Worm (Caenorhabditis elegans) whole organism, young adult: ENCODE measurements around the gene bath-28.

Experiments
- B0019.2 ChIP-seq: fragments of 200-800 bp; sonication (Bioruptor generic); conservative IDR thresholded peaks from 2 replicates; pipeline ENCODE4 v1.3.6; 2022; ENCODE audit warnings: missing genetic modification reagents, missing genetic modification characterization, missing compliant biosample characterization
- B0035.1 ChIP-seq: sonication (generic microtip); optimal IDR thresholded peaks from 2 replicates; lab custom pipeline; 2016; ENCODE audit warnings: missing genetic modification characterization, mild to moderate bottlenecking, missing compliant biosample characterization, missing genotype, missing genetic modification reagents
- B0261.1 ChIP-seq: sonication (generic microtip); optimal IDR thresholded peaks from 2 replicates; lab custom pipeline; 2016; ENCODE audit warnings: mild to moderate bottlenecking, missing genetic modification characterization, moderate library complexity, missing compliant biosample characterization
- C17E4.6 ChIP-seq: fragments of 200-800 bp; sonication (Bioruptor generic); IDR thresholded peaks from 2 replicates; pipeline ENCODE4 v1.3.6; 2022; ENCODE audit warnings: missing genetic modification reagents, missing genetic modification characterization, missing compliant biosample characterization
- F22D6.2 ChIP-seq: sonication (generic microtip); optimal IDR thresholded peaks from 2 replicates; lab custom pipeline; 2016; ENCODE audit warnings: mild to moderate bottlenecking, missing genetic modification characterization, missing compliant biosample characterization
- F23B12.7 ChIP-seq: sonication (generic microtip); optimal IDR thresholded peaks from 2 replicates; lab custom pipeline; 2017; ENCODE audit warnings: missing genetic modification characterization, mild to moderate bottlenecking, missing compliant biosample characterization, antibody characterized with exemption, moderate library complexity; ENCODE audit not compliant: insufficient read depth
- K12H6.12 ChIP-seq: fragments of 200-800 bp; sonication (Bioruptor generic); optimal IDR thresholded peaks from 2 replicates; lab custom pipeline; 2018; ENCODE audit warnings: mild to moderate bottlenecking, missing genetic modification characterization, missing compliant biosample characterization
- Y67H2A.10 ChIP-seq: fragments of 200-800 bp; sonication (Bioruptor generic); conservative IDR thresholded peaks from 2 replicates; pipeline ENCODE4 v1.3.6; 2022; ENCODE audit warnings: missing genetic modification reagents, missing genetic modification characterization, missing compliant biosample characterization
- akir-1 ChIP-seq: fragments of 200-800 bp; sonication (Bioruptor generic); optimal IDR thresholded peaks from 2 replicates; lab custom pipeline; 2018; ENCODE audit warnings: mild to moderate bottlenecking, missing genetic modification characterization, moderate library complexity, missing compliant biosample characterization
- ama-1 ChIP-seq, 3 experiments: fragments of 150-350 bp in 1 of 3; sonication (generic microtip) in 2 of 3; optimal IDR thresholded peaks; 2 replicates each; lab custom pipeline; 2014 to 2018; ENCODE audit warnings: missing biosample characterization in 2 of 3, missing genetic modification characterization in 2 of 3, missing genetic modification reagents in 2 of 3
- aptf-2 ChIP-seq: fragments of 200-800 bp; sonication (Bioruptor generic); conservative IDR thresholded peaks from 2 replicates; pipeline ENCODE4 v1.3.6; 2022; ENCODE audit warnings: missing genetic modification reagents, missing genetic modification characterization, missing compliant biosample characterization
- aptf-3 ChIP-seq: fragments of 200-800 bp; sonication (Bioruptor generic); IDR thresholded peaks from 2 replicates; pipeline ENCODE4 v1.3.6; 2022; ENCODE audit warnings: missing genetic modification characterization, missing compliant biosample characterization
- attf-3 ChIP-seq: fragments of 200-800 bp; sonication (Bioruptor generic); conservative IDR thresholded peaks from 2 replicates; pipeline ENCODE4 v1.3.6; 2022; ENCODE audit warnings: missing genetic modification reagents, missing genetic modification characterization, missing compliant biosample characterization
- attf-6 ChIP-seq: fragments of 200-800 bp; sonication (Bioruptor generic); IDR thresholded peaks from 2 replicates; pipeline ENCODE4 v1.3.6; 2022; ENCODE audit warnings: missing genetic modification reagents, missing genetic modification characterization, missing compliant biosample characterization
- bed-1 ChIP-seq: fragments of 200-800 bp; sonication (Bioruptor generic); IDR thresholded peaks from 2 replicates; pipeline ENCODE4 v1.3.6; 2022; ENCODE audit warnings: missing genetic modification reagents, missing genetic modification characterization, missing compliant biosample characterization
- cebp-1 ChIP-seq, 2 experiments: fragments of 200-800 bp in 1 of 2; sonication (Bioruptor generic) in 1 of 2; sonication (generic microtip) in 1 of 2; IDR thresholded peaks in 1 of 2; optimal IDR thresholded peaks in 1 of 2; 2 replicates each; pipeline versions ENCODE4 v1.3.6 to Lab custom; 2017 to 2022; ENCODE audit warnings: missing compliant biosample characterization in 2 of 2, missing genetic modification characterization in 2 of 2, mild to moderate bottlenecking in 1 of 2, missing genetic modification reagents in 1 of 2, moderate library complexity in 1 of 2
- cebp-2 ChIP-seq: fragments of 200-800 bp; sonication (Bioruptor generic); IDR thresholded peaks from 2 replicates; pipeline ENCODE4 v1.3.6; 2022; ENCODE audit warnings: missing genetic modification characterization, missing compliant biosample characterization
- ceh-100 ChIP-seq: fragments of 200-800 bp; sonication (Bioruptor generic); IDR thresholded peaks from 2 replicates; pipeline ENCODE4 v1.3.6; 2022; ENCODE audit warnings: missing genetic modification reagents, missing genetic modification characterization, missing compliant biosample characterization
- ceh-58 ChIP-seq: fragments of 200-800 bp; sonication (Bioruptor generic); IDR thresholded peaks from 2 replicates; pipeline ENCODE4 v1.3.6; 2022; ENCODE audit warnings: missing genetic modification characterization, missing compliant biosample characterization
- chd-7 ChIP-seq: sonication (generic microtip); optimal IDR thresholded peaks from 2 replicates; lab custom pipeline; 2016; ENCODE audit warnings: mild to moderate bottlenecking, missing genetic modification characterization, moderate library complexity, missing compliant biosample characterization
- dpl-1 ChIP-seq: fragments of 150-350 bp; optimal IDR thresholded peaks from 2 replicates; lab custom pipeline; 2014; ENCODE audit warnings: missing biosample characterization, missing genetic modification reagents, missing genetic modification characterization
- efl-1 ChIP-seq: fragments of 150-350 bp; optimal IDR thresholded peaks from 2 replicates; lab custom pipeline; 2014; ENCODE audit warnings: missing biosample characterization, missing genetic modification reagents, missing genetic modification characterization
- gei-17 ChIP-seq: fragments of 200-800 bp; sonication (Bioruptor generic); optimal IDR thresholded peaks from 2 replicates; lab custom pipeline; 2018; ENCODE audit warnings: mild to moderate bottlenecking, missing genetic modification characterization, missing compliant biosample characterization
- hlh-12 ChIP-seq: sonication (generic microtip); optimal IDR thresholded peaks from 2 replicates; lab custom pipeline; 2016; ENCODE audit warnings: missing genetic modification characterization, missing compliant biosample characterization
- hrde-1 ChIP-seq: sonication (generic microtip); optimal IDR thresholded peaks from 2 replicates; lab custom pipeline; 2016; ENCODE audit warnings: missing genetic modification characterization, mild to moderate bottlenecking, missing compliant biosample characterization, moderate library complexity, missing genotype, missing genetic modification reagents, borderline replicate concordance
- lin-26 ChIP-seq: fragments of 200-800 bp; sonication (Bioruptor generic); IDR thresholded peaks from 2 replicates; pipeline ENCODE4 v1.3.6; 2022; ENCODE audit warnings: missing genetic modification reagents, missing genetic modification characterization, missing compliant biosample characterization
- lin-40 ChIP-seq: sonication (generic microtip); optimal IDR thresholded peaks from 2 replicates; lab custom pipeline; 2016; ENCODE audit warnings: missing genetic modification characterization, mild to moderate bottlenecking, missing compliant biosample characterization, missing genotype, missing genetic modification reagents
- lsl-1 ChIP-seq: fragments of 200-800 bp; sonication (Bioruptor generic); optimal IDR thresholded peaks from 2 replicates; lab custom pipeline; 2018; ENCODE audit warnings: mild to moderate bottlenecking, missing genetic modification characterization, moderate library complexity, missing compliant biosample characterization
- madf-10 ChIP-seq: sonication (generic microtip); optimal IDR thresholded peaks from 2 replicates; lab custom pipeline; 2016; ENCODE audit warnings: mild to moderate bottlenecking, missing genetic modification characterization, missing compliant biosample characterization
- madf-6 ChIP-seq: fragments of 200-800 bp; sonication (Bioruptor generic); IDR thresholded peaks from 2 replicates; pipeline ENCODE4 v1.3.6; 2022; ENCODE audit warnings: missing genetic modification reagents, missing genetic modification characterization, missing compliant biosample characterization
- madf-8 ChIP-seq: fragments of 200-800 bp; sonication (Bioruptor generic); conservative IDR thresholded peaks from 2 replicates; pipeline ENCODE4 v1.3.6; 2022; ENCODE audit warnings: missing genetic modification reagents, missing genetic modification characterization, missing compliant biosample characterization
- nfyb-1 ChIP-seq: fragments of 200-800 bp; sonication (Bioruptor generic); IDR thresholded peaks from 2 replicates; pipeline ENCODE4 v1.3.6; 2022; ENCODE audit warnings: missing genetic modification reagents, missing genetic modification characterization, missing compliant biosample characterization
- nhr-179 ChIP-seq: sonication (generic microtip); optimal IDR thresholded peaks from 2 replicates; lab custom pipeline; 2016; ENCODE audit warnings: mild to moderate bottlenecking, missing genetic modification characterization, missing compliant biosample characterization
- snpc-1.1 ChIP-seq: sonication (generic microtip); optimal IDR thresholded peaks from 2 replicates; lab custom pipeline; 2017; ENCODE audit warnings: missing genetic modification characterization, mild to moderate bottlenecking, missing compliant biosample characterization, antibody characterized with exemption, moderate library complexity, missing genotype, missing genetic modification reagents; ENCODE audit not compliant: insufficient read depth
- unc-62 ChIP-seq: fragments of 150-350 bp; optimal IDR thresholded peaks from 2 replicates; lab custom pipeline; 2014; ENCODE audit warnings: missing biosample characterization, missing genetic modification reagents, missing genetic modification characterization
- xnd-1 ChIP-seq: sonication (generic microtip); optimal IDR thresholded peaks from 2 replicates; lab custom pipeline; 2016; ENCODE audit warnings: missing genotype, missing genetic modification reagents, missing genetic modification characterization, missing compliant biosample characterization
- ztf-25 ChIP-seq: fragments of 200-800 bp; sonication (Bioruptor generic); IDR thresholded peaks from 2 replicates; pipeline ENCODE4 v1.3.6; 2022; ENCODE audit warnings: missing genetic modification reagents, missing genetic modification characterization, missing compliant biosample characterization

The bath-28 gene

DNA sequence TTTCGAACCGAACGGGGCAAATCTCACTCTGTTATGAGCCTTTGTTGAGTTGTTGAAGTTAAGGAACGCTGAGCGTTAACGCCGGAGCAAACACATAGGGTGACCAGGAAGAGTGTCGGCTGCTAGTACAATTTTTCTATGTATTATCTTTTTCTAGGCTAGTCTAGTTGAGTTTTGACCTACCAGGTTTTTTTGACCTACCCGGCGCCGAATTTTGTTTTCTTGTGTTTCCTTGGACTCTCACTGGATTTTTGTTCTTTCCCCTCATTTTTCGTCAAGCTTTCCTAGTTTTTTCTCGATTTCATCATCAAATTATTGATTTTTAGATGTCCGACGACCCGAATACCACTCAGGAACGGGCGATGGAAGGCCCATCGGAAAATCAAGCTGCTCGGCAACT lies 36.7 kb upstream of the bath-28 start, which contains the start of gene T06D4.1:
Gene T06D4.1 (plus strand): TSS at position 321 of the 400 bp plus-strand sequence.
- TF ChIP-seq K12H6.12 (tag; lab: Kevin White, UChicago), result no peak
- TF ChIP-seq hrde-1 (tag; lab: Kevin White, UChicago), result no peak
- no peak for TF ChIP-seq madf-10 (tag; lab: Kevin White, UChicago)
- TF ChIP-seq F23B12.7 (tag; lab: Kevin White, UChicago), result no peak
- no peak for TF ChIP-seq nhr-179 (tag; lab: Kevin White, UChicago)
- TF ChIP-seq efl-1, result peak; percentile 80
- no peak for TF ChIP-seq ztf-25 (GFP tag; lab: Robert Waterston, UW)
- no peak for TF ChIP-seq aptf-3
- no peak for TF ChIP-seq ceh-100 (GFP tag; lab: Robert Waterston, UW)
- TF ChIP-seq madf-6, result peak; percentile 69
- no peak for TF ChIP-seq lin-26 (GFP tag; lab: Robert Waterston, UW)
- TF ChIP-seq aptf-2 (GFP tag; lab: Robert Waterston, UW), result 0 out of 2 replicates have a peak, but pooled peaks have one; percentile 5
- TF ChIP-seq ama-1 (optimal IDR thresholded peaks at IDR 0.05; lab: Kevin White, UChicago), result no peak
- no peak for TF ChIP-seq ama-1 (GFP tag; optimal IDR thresholded peaks at IDR 0.05; lab: Kevin White, UChicago)
- TF ChIP-seq madf-8, result peak; percentile 76
- TF ChIP-seq cebp-2 (GFP tag; lab: Robert Waterston, UW), result no peak
- peak; percentile 12 for TF ChIP-seq snpc-1.1
- no peak for TF ChIP-seq lin-40 (tag; lab: Kevin White, UChicago)
- TF ChIP-seq lsl-1 (GFP tag; lab: Kevin White, UChicago), result no peak
- no peak for TF ChIP-seq hlh-12 (tag; lab: Kevin White, UChicago)
- TF ChIP-seq dpl-1 (GFP tag; lab: Kevin White, UChicago), result peak; percentile 1
- no peak for TF ChIP-seq bed-1 (GFP tag; lab: Robert Waterston, UW)
- TF ChIP-seq nfyb-1 (GFP tag; lab: Robert Waterston, UW), result no peak
- TF ChIP-seq B0019.2 (GFP tag; lab: Robert Waterston, UW), result no peak
- no peak for TF ChIP-seq cebp-1 (GFP tag; IDR thresholded peaks at IDR 0.05; lab: Robert Waterston, UW)
- TF ChIP-seq cebp-1 (tag; optimal IDR thresholded peaks at IDR 0.05; lab: Kevin White, UChicago), result no peak
- TF ChIP-seq B0035.1 (tag; lab: Kevin White, UChicago), result no peak
- TF ChIP-seq attf-3 (GFP tag; lab: Robert Waterston, UW), result no peak
- TF ChIP-seq, all 124 proteins: peak for 6

DNA sequence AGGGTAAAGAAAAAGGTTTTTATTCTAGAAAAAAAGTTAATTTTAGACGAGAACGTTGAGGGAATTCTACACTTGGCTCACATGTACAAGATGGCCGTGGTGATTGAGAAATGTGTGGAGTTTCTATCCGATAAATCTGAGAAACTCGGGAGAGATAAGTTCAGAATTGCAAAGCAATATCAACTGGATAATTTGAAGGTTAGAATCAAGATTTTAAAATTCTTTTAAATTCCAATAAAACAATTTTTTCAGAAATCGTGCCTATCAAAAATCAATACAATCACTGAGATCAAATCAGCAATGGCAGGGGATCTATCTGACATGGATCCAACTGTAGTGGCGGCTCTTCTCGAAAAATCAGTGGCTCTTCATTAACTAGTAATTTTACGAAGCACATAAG lies 33.5 kb upstream of the bath-28 start, which contains the start of gene Y49F6C.2:
Gene Y49F6C.2 (plus strand): TSS at position 301 of the 400 bp plus-strand sequence.
- TF ChIP-seq attf-6 (GFP tag; lab: Robert Waterston, UW), result no peak
- no peak for TF ChIP-seq xnd-1
- no peak for TF ChIP-seq C17E4.6
- no peak for TF ChIP-seq Y67H2A.10 (GFP tag; lab: Robert Waterston, UW)
- no peak for TF ChIP-seq chd-7 (tag; lab: Kevin White, UChicago)
- no peak for TF ChIP-seq B0261.1
- TF ChIP-seq lsl-1 (GFP tag; lab: Kevin White, UChicago), result no peak
- no peak for TF ChIP-seq gei-17 (GFP tag; lab: Kevin White, UChicago)
- no peak for TF ChIP-seq akir-1
- TF ChIP-seq unc-62 (GFP tag; lab: Kevin White, UChicago), result no peak
- no peak for TF ChIP-seq ceh-58 (GFP tag; lab: Robert Waterston, UW)
- no peak for TF ChIP-seq F22D6.2 (tag; lab: Kevin White, UChicago)
- TF ChIP-seq madf-8, result no peak
